Worm (Caenorhabditis elegans) whole organism, young adult: ENCODE results near the gene F13A2.5.

ENCODE experiments used
- B0336.3 ChIP-seq: fragments of 200-800 bp; sonication (Bioruptor generic); IDR thresholded peaks from 2 replicates; pipeline ENCODE4 v1.3.6; 2022; ENCODE audit warnings: missing genetic modification characterization, missing compliant biosample characterization
- F10E7.11 ChIP-seq: sonication (generic microtip); optimal IDR thresholded peaks from 2 replicates; lab custom pipeline; 2017; ENCODE audit warnings: mild to moderate bottlenecking, missing genetic modification characterization, moderate library complexity, missing compliant biosample characterization
- F22D6.2 ChIP-seq: sonication (generic microtip); optimal IDR thresholded peaks from 2 replicates; lab custom pipeline; 2016; ENCODE audit warnings: mild to moderate bottlenecking, missing genetic modification characterization, missing compliant biosample characterization
- F33H1.4 ChIP-seq: fragments of 200-800 bp; sonication (Bioruptor generic); IDR thresholded peaks from 2 replicates; pipeline ENCODE4 v1.3.6; 2022; ENCODE audit warnings: missing genetic modification reagents, missing genetic modification characterization, missing compliant biosample characterization
- F37B4.10 ChIP-seq: fragments of 200-800 bp; sonication (Bioruptor generic); IDR thresholded peaks from 2 replicates; pipeline ENCODE4 v1.3.6; 2022; ENCODE audit warnings: missing genetic modification characterization, missing compliant biosample characterization
- F49E8.2 ChIP-seq: sonication (generic microtip); optimal IDR thresholded peaks from 3 replicates; lab custom pipeline; 2017; ENCODE audit warnings: missing genetic modification characterization, mild to moderate bottlenecking, missing compliant biosample characterization, antibody characterized with exemption, moderate library complexity; ENCODE audit not compliant: insufficient read depth
- F57A8.1 ChIP-seq: fragments of 200-800 bp; sonication (Bioruptor generic); optimal IDR thresholded peaks from 2 replicates; lab custom pipeline; 2018; ENCODE audit warnings: mild to moderate bottlenecking, missing genetic modification characterization, moderate library complexity, missing compliant biosample characterization
- F57C9.4 ChIP-seq: sonication (generic microtip); optimal IDR thresholded peaks from 2 replicates; lab custom pipeline; 2017; ENCODE audit warnings: mild to moderate bottlenecking, missing genetic modification characterization, missing compliant biosample characterization
- K12H6.12 ChIP-seq: fragments of 200-800 bp; sonication (Bioruptor generic); optimal IDR thresholded peaks from 2 replicates; lab custom pipeline; 2018; ENCODE audit warnings: mild to moderate bottlenecking, missing genetic modification characterization, missing compliant biosample characterization
- Y67H2A.10 ChIP-seq: fragments of 200-800 bp; sonication (Bioruptor generic); conservative IDR thresholded peaks from 2 replicates; pipeline ENCODE4 v1.3.6; 2022; ENCODE audit warnings: missing genetic modification reagents, missing genetic modification characterization, missing compliant biosample characterization
- aptf-2 ChIP-seq: fragments of 200-800 bp; sonication (Bioruptor generic); conservative IDR thresholded peaks from 2 replicates; pipeline ENCODE4 v1.3.6; 2022; ENCODE audit warnings: missing genetic modification reagents, missing genetic modification characterization, missing compliant biosample characterization
- atf-7 ChIP-seq: sonication (generic microtip); optimal IDR thresholded peaks from 2 replicates; lab custom pipeline; 2017; ENCODE audit warnings: mild to moderate bottlenecking, missing genetic modification characterization, missing compliant biosample characterization
- attf-3 ChIP-seq: fragments of 200-800 bp; sonication (Bioruptor generic); conservative IDR thresholded peaks from 2 replicates; pipeline ENCODE4 v1.3.6; 2022; ENCODE audit warnings: missing genetic modification reagents, missing genetic modification characterization, missing compliant biosample characterization
- ceh-79 ChIP-seq: sonication (generic microtip); optimal IDR thresholded peaks from 2 replicates; lab custom pipeline; 2017; ENCODE audit warnings: mild to moderate bottlenecking, missing genetic modification characterization, missing compliant biosample characterization
- dox-1 ChIP-seq: fragments of 200-800 bp; sonication (Bioruptor generic); IDR thresholded peaks from 2 replicates; pipeline ENCODE4 v1.3.6; 2022; ENCODE audit warnings: missing genetic modification reagents, missing genetic modification characterization, missing compliant biosample characterization
- dpl-1 ChIP-seq: fragments of 150-350 bp; optimal IDR thresholded peaks from 2 replicates; lab custom pipeline; 2014; ENCODE audit warnings: missing biosample characterization, missing genetic modification reagents, missing genetic modification characterization
- efl-1 ChIP-seq: fragments of 150-350 bp; optimal IDR thresholded peaks from 2 replicates; lab custom pipeline; 2014; ENCODE audit warnings: missing biosample characterization, missing genetic modification reagents, missing genetic modification characterization
- egl-44 ChIP-seq: fragments of 200-800 bp; sonication (Bioruptor generic); IDR thresholded peaks from 2 replicates; pipeline ENCODE4 v1.3.6; 2022; ENCODE audit warnings: missing genetic modification reagents, missing genetic modification characterization, missing compliant biosample characterization
- egrh-3 ChIP-seq: fragments of 200-800 bp; sonication (Bioruptor generic); IDR thresholded peaks from 2 replicates; pipeline ENCODE4 v1.3.6; 2022; ENCODE audit warnings: missing genetic modification reagents, missing genetic modification characterization, missing compliant biosample characterization
- ets-4 ChIP-seq: fragments of 200-800 bp; sonication (Bioruptor generic); optimal IDR thresholded peaks from 2 replicates; lab custom pipeline; 2018; ENCODE audit warnings: mild to moderate bottlenecking, missing genetic modification characterization, missing compliant biosample characterization
- hmg-1.2 ChIP-seq: fragments of 200-800 bp; sonication (Bioruptor generic); IDR thresholded peaks from 2 replicates; pipeline ENCODE4 v1.3.6; 2022; ENCODE audit warnings: missing genetic modification reagents, missing genetic modification characterization, missing compliant biosample characterization
- let-526 ChIP-seq: fragments of 200-800 bp; sonication (Bioruptor generic); IDR thresholded peaks from 2 replicates; pipeline ENCODE4 v1.3.6; 2022; ENCODE audit warnings: missing genetic modification reagents, missing genetic modification characterization, missing compliant biosample characterization
- lin-26 ChIP-seq: fragments of 200-800 bp; sonication (Bioruptor generic); IDR thresholded peaks from 2 replicates; pipeline ENCODE4 v1.3.6; 2022; ENCODE audit warnings: missing genetic modification reagents, missing genetic modification characterization, missing compliant biosample characterization
- lin-35 ChIP-seq, 3 experiments: fragments of 150-350 bp in 2 of 3; sonication (generic microtip) in 1 of 3; optimal IDR thresholded peaks; 2 replicates each; lab custom pipeline; 2014 to 2018; ENCODE audit warnings: missing biosample characterization in 3 of 3, missing genetic modification characterization in 3 of 3, missing genetic modification reagents in 3 of 3
- lin-40 ChIP-seq: sonication (generic microtip); optimal IDR thresholded peaks from 2 replicates; lab custom pipeline; 2016; ENCODE audit warnings: missing genetic modification characterization, mild to moderate bottlenecking, missing compliant biosample characterization, missing genotype, missing genetic modification reagents
- madf-3 ChIP-seq: fragments of 200-800 bp; sonication (Bioruptor generic); IDR thresholded peaks from 2 replicates; pipeline ENCODE4 v1.3.6; 2022; ENCODE audit warnings: missing genetic modification reagents, missing genetic modification characterization, missing compliant biosample characterization
- madf-6 ChIP-seq: fragments of 200-800 bp; sonication (Bioruptor generic); IDR thresholded peaks from 2 replicates; pipeline ENCODE4 v1.3.6; 2022; ENCODE audit warnings: missing genetic modification reagents, missing genetic modification characterization, missing compliant biosample characterization
- mxl-1 ChIP-seq: sonication (generic microtip); optimal IDR thresholded peaks from 2 replicates; lab custom pipeline; 2016; ENCODE audit warnings: missing genetic modification characterization, missing compliant biosample characterization
- nhr-179 ChIP-seq: sonication (generic microtip); optimal IDR thresholded peaks from 2 replicates; lab custom pipeline; 2016; ENCODE audit warnings: mild to moderate bottlenecking, missing genetic modification characterization, missing compliant biosample characterization
- rcor-1 ChIP-seq: fragments of 200-800 bp; sonication (Bioruptor generic); IDR thresholded peaks from 2 replicates; pipeline ENCODE4 v1.3.6; 2022; ENCODE audit warnings: missing genetic modification reagents, missing genetic modification characterization, missing compliant biosample characterization
- rec-8 ChIP-seq, 2 experiments: sonication (generic microtip); optimal IDR thresholded peaks; 2 replicates each; lab custom pipeline; 2016; ENCODE audit warnings: mild to moderate bottlenecking in 2 of 2, missing genetic modification characterization in 2 of 2, missing genetic modification reagents in 2 of 2, missing genotype in 2 of 2, missing biosample characterization in 1 of 2, missing compliant biosample characterization in 1 of 2, moderate library complexity in 1 of 2
- sea-2 ChIP-seq: fragments of 200-800 bp; sonication (Bioruptor generic); IDR thresholded peaks from 2 replicates; pipeline ENCODE4 v1.3.6; 2022; ENCODE audit warnings: missing genetic modification characterization, missing compliant biosample characterization
- snpc-1.3 ChIP-seq: sonication (generic microtip); optimal IDR thresholded peaks from 2 replicates; lab custom pipeline; 2017; ENCODE audit warnings: missing genetic modification characterization, mild to moderate bottlenecking, missing compliant biosample characterization, antibody characterized with exemption, moderate library complexity, missing genotype, missing genetic modification reagents; ENCODE audit not compliant: insufficient read depth
- snpc-3.4 ChIP-seq: sonication (generic microtip); optimal IDR thresholded peaks from 2 replicates; lab custom pipeline; 2017; ENCODE audit warnings: missing genetic modification characterization, mild to moderate bottlenecking, missing compliant biosample characterization, antibody characterized with exemption, moderate library complexity, missing genotype, missing genetic modification reagents
- somi-1 ChIP-seq: fragments of 200-800 bp; sonication (Bioruptor generic); optimal IDR thresholded peaks from 2 replicates; lab custom pipeline; 2018; ENCODE audit warnings: mild to moderate bottlenecking, missing genetic modification characterization, missing compliant biosample characterization
- zfh-2 ChIP-seq: fragments of 200-800 bp; sonication (Bioruptor generic); conservative IDR thresholded peaks from 2 replicates; pipeline ENCODE4 v1.3.6; 2022; ENCODE audit warnings: missing genetic modification reagents, missing genetic modification characterization, missing compliant biosample characterization
- zim-3 ChIP-seq: sonication (generic microtip); optimal IDR thresholded peaks from 2 replicates; lab custom pipeline; 2017; ENCODE audit warnings: mild to moderate bottlenecking, missing genetic modification characterization, moderate library complexity, missing compliant biosample characterization
- ztf-18 ChIP-seq: sonication (generic microtip); optimal IDR thresholded peaks from 2 replicates; lab custom pipeline; 2016; ENCODE audit warnings: missing genotype, mild to moderate bottlenecking, missing genetic modification characterization, missing compliant biosample characterization
- ztf-25 ChIP-seq: fragments of 200-800 bp; sonication (Bioruptor generic); IDR thresholded peaks from 2 replicates; pipeline ENCODE4 v1.3.6; 2022; ENCODE audit warnings: missing genetic modification reagents, missing genetic modification characterization, missing compliant biosample characterization
- ztf-26 ChIP-seq: sonication (generic microtip); optimal IDR thresholded peaks from 2 replicates; lab custom pipeline; 2017; ENCODE audit warnings: missing genetic modification characterization, missing compliant biosample characterization

Gene F13A2.5

ce11 chrV:4435411-4435981, 33.7 kb upstream of the F13A2.5 start, which contains the start of gene Y47D7A.13:
TSS of gene Y47D7A.13 (minus strand) at chrV:4435927.
- 0 out of 2 replicates have a peak, but pooled peaks have one; percentile 24 for TF ChIP-seq F33H1.4 (GFP tag; lab: Robert Waterston, UW)
- peak; percentile 93 for TF ChIP-seq egrh-3 (GFP tag; lab: Robert Waterston, UW)
- no peak for TF ChIP-seq aptf-2 (GFP tag; lab: Robert Waterston, UW)
- TF ChIP-seq ceh-79 = peak; percentile 22
- TF ChIP-seq zfh-2 (GFP tag; lab: Robert Waterston, UW) = peak; percentile 70
- TF ChIP-seq, all 124 proteins: peak for 4

DNA sequence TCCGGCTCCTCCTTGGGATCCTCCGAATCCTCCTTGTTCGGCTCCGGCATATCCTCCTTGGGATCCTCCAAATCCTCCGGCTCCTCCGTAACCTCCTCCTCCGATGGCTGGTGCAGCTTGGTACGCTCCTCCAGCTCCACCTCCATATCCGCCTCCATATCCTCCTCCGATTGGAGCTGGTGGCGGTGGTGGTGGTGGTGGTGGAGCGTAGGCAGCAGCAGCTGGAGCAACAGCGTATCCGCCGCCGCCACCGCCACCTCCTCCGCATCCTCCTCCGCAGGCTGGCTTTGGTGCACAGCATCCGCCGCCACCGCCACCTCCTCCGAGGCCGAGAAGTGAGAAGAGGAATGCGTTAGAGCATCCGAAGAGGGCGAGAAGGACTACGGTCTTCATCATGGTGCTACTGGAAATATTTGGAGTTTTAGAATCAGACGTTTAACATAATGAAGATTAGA, 31.0 kb upstream of the F13A2.5 start, which contains the start of gene Y47D7A.15:
Gene Y47D7A.15 (minus strand): TSS at position 405 of the 455 bp plus-strand sequence.
- 0 out of 2 replicates have a peak, but pooled peaks have one; percentile 49 for TF ChIP-seq ztf-25 (GFP tag; lab: Robert Waterston, UW)
- no peak for TF ChIP-seq Y67H2A.10 (GFP tag; lab: Robert Waterston, UW)
- no peak for TF ChIP-seq snpc-3.4
- no peak for TF ChIP-seq efl-1
- TF ChIP-seq zfh-2 (GFP tag; lab: Robert Waterston, UW) = peak; percentile 85
- no peak for TF ChIP-seq lin-40 (tag; lab: Kevin White, UChicago)
- peak; percentile 64; the same call in 1 of the 2 replicates for TF ChIP-seq madf-3 (GFP tag; lab: Robert Waterston, UW)
- 0 out of 2 replicates have a peak, but pooled peaks have one; percentile 28 for TF ChIP-seq F37B4.10
- no peak for TF ChIP-seq lin-35 (GFP tag; optimal IDR thresholded peaks at IDR 0.05; lab: Kevin White, UChicago)
- no peak for TF ChIP-seq dpl-1 (GFP tag; lab: Kevin White, UChicago)
- peak; percentile 95 for TF ChIP-seq egrh-3 (GFP tag; lab: Robert Waterston, UW)
- no peak for TF ChIP-seq ztf-18 (tag; lab: Kevin White, UChicago)

ce11 chrV:4432196-4432595, 30.4 kb upstream of the F13A2.5 start:
- peak; percentile 55 for TF ChIP-seq zfh-2 (GFP tag; lab: Robert Waterston, UW)
- peak; percentile 93 for TF ChIP-seq egrh-3 (GFP tag; lab: Robert Waterston, UW)
- TF ChIP-seq, all 124 proteins: peak for 2; not testable (repeated sequence) for 122

DNA sequence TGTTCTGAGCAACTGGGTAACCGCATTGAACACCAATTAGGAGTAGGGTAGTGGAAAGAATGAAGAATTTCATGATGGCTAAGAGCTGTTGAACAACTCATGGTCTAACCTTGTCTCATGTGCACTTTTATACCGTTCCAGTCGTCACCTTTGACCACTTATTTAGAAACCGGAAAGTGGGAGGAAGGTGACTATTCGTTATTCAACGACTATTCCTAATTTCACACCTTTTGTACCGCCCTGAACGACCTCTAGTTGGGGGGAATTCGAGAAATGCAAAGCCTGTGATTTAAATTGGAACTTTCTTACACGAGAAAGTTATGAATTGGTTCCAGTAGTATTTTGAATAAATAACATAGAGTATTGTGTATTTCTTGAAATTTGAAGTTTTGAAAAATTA, 27.8 kb upstream of the F13A2.5 start, which contains the start of gene Y47D7A.12:
Gene Y47D7A.12 (minus strand): TSS at position 101 of the 400 bp plus-strand sequence.
- no peak for TF ChIP-seq F10E7.11 (tag; lab: Kevin White, UChicago)
- no peak for TF ChIP-seq rcor-1 (GFP tag; lab: Robert Waterston, UW)
- TF ChIP-seq atf-7 = no peak
- TF ChIP-seq rec-8 (tag; optimal IDR thresholded peaks at IDR 0.05; lab: Kevin White, UChicago) = no peak
- no peak for TF ChIP-seq attf-3 (GFP tag; lab: Robert Waterston, UW)
- TF ChIP-seq F33H1.4 (GFP tag; lab: Robert Waterston, UW) = no peak
- no peak for TF ChIP-seq somi-1 (GFP tag; lab: Kevin White, UChicago)
- TF ChIP-seq nhr-179 = no peak
- TF ChIP-seq K12H6.12 (tag; lab: Kevin White, UChicago) = no peak
- no peak for TF ChIP-seq snpc-1.3 (tag; lab: Kevin White, UChicago)
- no peak for TF ChIP-seq ceh-79
- no peak for TF ChIP-seq let-526
- TF ChIP-seq F49E8.2 (tag; lab: Kevin White, UChicago) = no peak
- TF ChIP-seq egl-44 (GFP tag; lab: Robert Waterston, UW) = no peak

- TF ChIP-seq let-526 = no peak
- TF ChIP-seq B0336.3 (GFP tag; lab: Robert Waterston, UW) = no peak
- no peak for TF ChIP-seq F10E7.11 (tag; lab: Kevin White, UChicago)
- TF ChIP-seq F37B4.10 = no peak
- TF ChIP-seq hmg-1.2 (GFP tag; lab: Robert Waterston, UW) = no peak
- TF ChIP-seq rcor-1 (GFP tag; lab: Robert Waterston, UW) = no peak
- TF ChIP-seq sea-2 = no peak
- TF ChIP-seq F57A8.1 (GFP tag; lab: Kevin White, UChicago) = no peak
- no peak for TF ChIP-seq ets-4 (GFP tag; lab: Kevin White, UChicago)
- no peak for TF ChIP-seq F57C9.4 (tag; lab: Kevin White, UChicago)
- TF ChIP-seq dox-1 (GFP tag; lab: Robert Waterston, UW) = no peak
- no peak for TF ChIP-seq F22D6.2 (tag; lab: Kevin White, UChicago)
- no peak for TF ChIP-seq mxl-1
- TF ChIP-seq madf-6 (GFP tag; lab: Robert Waterston, UW) = no peak
- no peak for TF ChIP-seq zim-3
- TF ChIP-seq ztf-26 (tag; lab: Kevin White, UChicago) = no peak
- TF ChIP-seq lin-26 (GFP tag; lab: Robert Waterston, UW) = no peak
Observed at ce11 chrV:4428202-4428601, 26.4 kb upstream of the F13A2.5 start, which contains the start of gene Y47D7A.11. TSS of gene Y47D7A.11 (minus strand) at chrV:4428302.
